Worm (Caenorhabditis elegans): Measurements from ENCODE around the gene mam-3.

DNA sequence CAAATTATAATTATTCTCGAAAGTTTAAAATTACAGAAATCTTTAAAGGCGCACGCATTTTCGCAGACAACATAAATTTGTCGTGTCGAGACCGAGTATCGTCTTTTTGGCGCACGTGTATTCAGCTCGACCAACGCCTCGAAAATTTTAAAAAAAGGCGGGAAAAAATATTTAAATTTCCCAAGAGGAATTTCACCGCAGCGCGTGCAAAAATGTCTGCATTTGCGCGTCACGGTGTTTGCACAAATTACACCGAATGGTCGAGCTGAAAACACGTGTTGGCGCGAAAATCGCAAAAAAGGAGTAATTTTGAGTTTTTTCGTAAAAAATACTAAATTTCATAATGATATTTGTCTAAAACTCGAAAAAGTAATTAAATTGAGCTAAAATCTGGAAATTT is 5.6 kb upstream of the mam-3 start:
- TF ChIP-seq unc-55 (GFP tag; optimal IDR thresholded peaks at IDR 0.05) (no peak), lin-39 (tag; optimal IDR thresholded peaks at IDR 0.05) (no peak), unc-62 (GFP tag; optimal IDR thresholded peaks at IDR 0.05) (no peak), nhr-11 (tag; optimal IDR thresholded peaks at IDR 0.05) (no peak), egl-27 (tag; optimal IDR thresholded peaks at IDR 0.05) (no peak)
